Worm (Caenorhabditis elegans): ENCODE results near the gene srsx-29.

srsx-29 gene

DNA sequence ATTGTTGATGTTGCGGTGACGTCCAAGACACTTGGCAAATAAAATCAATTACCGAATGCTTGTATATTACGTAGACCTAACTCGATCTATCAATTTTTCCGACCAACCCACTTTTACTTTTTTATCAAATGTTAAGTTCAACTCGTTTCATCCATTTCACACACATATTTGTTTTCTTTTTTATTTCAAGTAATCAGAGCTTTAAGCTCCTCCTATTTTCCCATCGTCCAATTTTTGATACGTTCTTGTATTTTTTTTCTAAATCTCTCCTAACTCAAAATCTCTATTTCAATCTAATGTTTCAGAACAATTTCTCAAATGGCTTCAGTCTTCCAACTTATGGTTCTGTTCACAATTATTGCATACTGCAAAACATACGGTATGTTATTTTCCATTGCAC, 43.6 kb downstream of the srsx-29 start, which contains the start of gene ZK856.6:
ZK856.6 (plus strand) TSS at position 301 of the 400 bp plus-strand sequence.
- TF ChIP-seq lin-11 (tag; optimal IDR thresholded peaks at IDR 0.05) (no peak), lin-13 (GFP tag; optimal IDR thresholded peaks at IDR 0.05) (no peak), nhr-21 (tag; optimal IDR thresholded peaks at IDR 0.05) (no peak), egl-27 (tag; optimal IDR thresholded peaks at IDR 0.05) (no peak), F13H6.1 (tag; optimal IDR thresholded peaks at IDR 0.05) (no peak)

DNA sequence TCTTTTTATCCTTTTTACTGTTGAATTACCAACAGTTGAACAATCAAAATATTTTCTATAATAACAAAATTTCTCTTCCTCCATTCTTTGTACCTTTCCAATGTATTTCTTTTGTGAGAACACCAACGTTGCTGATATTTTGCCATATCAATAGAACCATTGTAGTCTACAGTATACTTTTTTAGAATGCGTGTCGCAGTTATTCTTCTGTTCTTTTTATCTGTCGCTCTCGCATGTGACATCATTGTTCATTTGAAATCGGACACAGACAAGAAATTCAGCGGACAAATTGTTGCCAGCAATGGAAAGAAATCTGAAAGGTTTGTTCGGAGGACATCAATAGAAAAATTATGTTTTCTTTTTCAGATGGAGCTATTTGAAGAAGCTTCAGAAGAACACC, 47.1 kb downstream of the srsx-29 start, which contains the start of gene ZK856.7:
ZK856.7 (plus strand) TSS at position 186 of the 400 bp plus-strand sequence.
- peak; percentile 37 for TF ChIP-seq crh-2 (tag; optimal IDR thresholded peaks at IDR 0.05)
- TF ChIP-seq ceh-16 (tag; optimal IDR thresholded peaks at IDR 0.05) = no peak
- peak; percentile 25 for TF ChIP-seq nhr-25 (tag; optimal IDR thresholded peaks at IDR 0.05)
- TF ChIP-seq lsy-2 (tag; optimal IDR thresholded peaks at IDR 0.05) = peak in 1 of 2 experiments; percentile 11
- no peak for TF ChIP-seq elt-3 (tag; optimal IDR thresholded peaks at IDR 0.05)

DNA sequence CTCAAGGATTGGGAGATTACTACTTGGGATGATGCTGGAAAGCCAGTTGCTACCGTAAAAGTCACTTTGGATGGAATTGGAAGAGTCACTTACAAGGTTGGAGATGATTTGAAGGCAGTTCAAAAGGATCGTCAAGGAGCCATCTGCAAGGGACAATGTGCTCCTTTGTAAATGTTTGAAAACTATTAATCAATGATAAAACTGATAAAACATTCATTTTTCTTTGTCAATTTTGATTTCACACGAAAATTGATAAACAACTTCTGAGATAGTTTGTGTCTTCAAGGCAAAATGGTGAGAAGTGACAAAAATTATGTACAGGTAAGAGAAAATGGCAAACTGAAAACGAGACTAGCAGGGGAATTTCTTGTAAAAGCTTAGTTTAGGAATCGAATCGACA, 47.5 kb downstream of the srsx-29 start:
- TF ChIP-seq elt-3 (tag; optimal IDR thresholded peaks at IDR 0.05) = no peak
- TF ChIP-seq nhr-25 (tag; optimal IDR thresholded peaks at IDR 0.05) = no peak
- TF ChIP-seq ztf-11 (tag; optimal IDR thresholded peaks at IDR 0.05) = no peak
- no peak for TF ChIP-seq lin-39 (tag; optimal IDR thresholded peaks at IDR 0.05)
- TF ChIP-seq nhr-21 (tag; optimal IDR thresholded peaks at IDR 0.05) = no peak
- no peak for TF ChIP-seq crh-2 (tag; optimal IDR thresholded peaks at IDR 0.05)
- TF ChIP-seq snpc-4 (tag; optimal IDR thresholded peaks at IDR 0.05) = no peak
- TF ChIP-seq nhr-77 (tag; optimal IDR thresholded peaks at IDR 0.05) = no peak
- no peak for TF ChIP-seq lin-13 (GFP tag; optimal IDR thresholded peaks at IDR 0.05)
- no peak for TF ChIP-seq elt-1 (tag; optimal IDR thresholded peaks at IDR 0.05)
- no peak for TF ChIP-seq sma-9 (GFP tag; optimal IDR thresholded peaks at IDR 0.05)
- no peak for TF ChIP-seq sma-9 (tag; optimal IDR thresholded peaks at IDR 0.05)
- TF ChIP-seq gmeb-1 (tag; optimal IDR thresholded peaks at IDR 0.05) = no peak
- TF ChIP-seq ceh-82 (tag; optimal IDR thresholded peaks at IDR 0.05) = no peak
- TF ChIP-seq ZK546.5 (tag; optimal IDR thresholded peaks at IDR 0.05) = no peak
- TF ChIP-seq egl-27 (tag; optimal IDR thresholded peaks at IDR 0.05) = no peak
- no peak for TF ChIP-seq Y55F3AM.14 (GFP tag; optimal IDR thresholded peaks at IDR 0.05)
- no peak for TF ChIP-seq mdl-1 (tag; optimal IDR thresholded peaks at IDR 0.05)
- TF ChIP-seq ama-1 (optimal IDR thresholded peaks at IDR 0.05) = no peak
- TF ChIP-seq lsy-2 (tag; optimal IDR thresholded peaks at IDR 0.05) = no peak
- no peak for TF ChIP-seq unc-39 (tag; optimal IDR thresholded peaks at IDR 0.05)

DNA sequence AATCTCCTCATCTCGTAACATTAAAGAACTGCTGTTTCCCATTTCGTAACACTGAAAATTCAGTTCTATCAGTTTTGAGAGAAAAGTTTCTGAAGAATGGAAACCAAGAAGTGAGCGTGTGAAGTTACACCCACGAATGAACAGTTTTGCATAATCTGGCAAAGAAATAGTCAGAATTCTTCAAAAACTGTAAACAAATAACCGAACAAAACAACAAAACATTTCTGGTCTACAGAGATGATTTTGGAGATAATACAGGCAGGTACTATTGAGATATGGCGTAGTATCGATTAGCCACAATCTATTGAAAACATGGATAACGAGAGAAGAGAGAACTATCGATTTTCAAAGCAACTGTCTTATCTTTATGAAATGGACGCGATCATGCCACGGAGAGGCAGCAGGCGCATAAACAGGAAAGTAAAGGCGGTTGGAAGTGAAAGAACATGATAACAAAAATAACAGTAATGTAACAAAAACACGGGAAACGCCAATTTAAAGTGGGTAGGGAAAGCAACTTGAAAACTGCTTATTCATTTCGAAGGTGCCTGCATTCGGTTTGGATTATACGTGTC, 48.7 kb downstream of the srsx-29 start, which contains the start of gene chpf-1:
chpf-1 (minus strand) TSS at position 51 of the 575 bp plus-strand sequence.
- TF ChIP-seq ZK546.5 (tag; optimal IDR thresholded peaks at IDR 0.05) = no peak
- TF ChIP-seq gmeb-1 (tag; optimal IDR thresholded peaks at IDR 0.05) = no peak
- no peak for TF ChIP-seq nhr-237 (tag; optimal IDR thresholded peaks at IDR 0.05)
- TF ChIP-seq unc-55 (GFP tag; optimal IDR thresholded peaks at IDR 0.05) = no peak
- no peak for TF ChIP-seq R02D3.7 (tag; optimal IDR thresholded peaks at IDR 0.05)
- no peak for TF ChIP-seq zag-1 (tag; optimal IDR thresholded peaks at IDR 0.05)
- TF ChIP-seq nhr-21 (tag; optimal IDR thresholded peaks at IDR 0.05) = no peak
- TF ChIP-seq unc-39 (tag; optimal IDR thresholded peaks at IDR 0.05) = no peak
- peak; percentile 2 for TF ChIP-seq sma-9 (GFP tag; optimal IDR thresholded peaks at IDR 0.05)
- no peak for TF ChIP-seq sma-9 (tag; optimal IDR thresholded peaks at IDR 0.05)
- no peak for TF ChIP-seq F13H6.1 (tag; optimal IDR thresholded peaks at IDR 0.05)
- no peak for TF ChIP-seq nhr-12 (tag; optimal IDR thresholded peaks at IDR 0.05)
- no peak for TF ChIP-seq ztf-4 (tag; optimal IDR thresholded peaks at IDR 0.05)
- TF ChIP-seq fos-1 (tag; optimal IDR thresholded peaks at IDR 0.05) = peak; percentile 70
- no peak for TF ChIP-seq Y55F3AM.14 (GFP tag; optimal IDR thresholded peaks at IDR 0.05)
- TF ChIP-seq ztf-1 (GFP tag; conservative IDR thresholded peaks at IDR 0.05) = no peak
- no peak for TF ChIP-seq ceh-82 (tag; optimal IDR thresholded peaks at IDR 0.05)
- TF ChIP-seq egl-27 (tag; optimal IDR thresholded peaks at IDR 0.05) = no peak
- TF ChIP-seq sem-4 (tag; optimal IDR thresholded peaks at IDR 0.05) = no peak
- TF ChIP-seq mab-5 (tag; optimal IDR thresholded peaks at IDR 0.05) = no peak
- no peak for TF ChIP-seq sma-3 (GFP tag; optimal IDR thresholded peaks at IDR 0.05)
- peak; percentile 17 for TF ChIP-seq ama-1 (optimal IDR thresholded peaks at IDR 0.05)
- no peak for TF ChIP-seq nhr-6 (tag; optimal IDR thresholded peaks at IDR 0.05)
- TF ChIP-seq crh-2 (tag; optimal IDR thresholded peaks at IDR 0.05) = peak; percentile 76
- TF ChIP-seq lin-39 (tag; optimal IDR thresholded peaks at IDR 0.05) = no peak
- no peak for TF ChIP-seq elt-3 (tag; optimal IDR thresholded peaks at IDR 0.05)
- no peak for TF ChIP-seq mdl-1 (tag; optimal IDR thresholded peaks at IDR 0.05)
- no peak for TF ChIP-seq snpc-4 (tag; optimal IDR thresholded peaks at IDR 0.05)
- no peak for TF ChIP-seq peb-1 (tag; optimal IDR thresholded peaks at IDR 0.05)
- no peak for TF ChIP-seq lin-13 (GFP tag; optimal IDR thresholded peaks at IDR 0.05)
- no peak for TF ChIP-seq nhr-77 (tag; optimal IDR thresholded peaks at IDR 0.05)
- no peak for TF ChIP-seq dmd-4 (tag; optimal IDR thresholded peaks at IDR 0.05)
- peak; percentile 14 for TF ChIP-seq nhr-129 (tag; optimal IDR thresholded peaks at IDR 0.05)
- no peak for TF ChIP-seq nhr-11 (tag; optimal IDR thresholded peaks at IDR 0.05)
- no peak for TF ChIP-seq ztf-11 (tag; optimal IDR thresholded peaks at IDR 0.05)
- TF ChIP-seq alr-1 (tag; optimal IDR thresholded peaks at IDR 0.05) = no peak
- TF ChIP-seq C34F6.9 (tag; optimal IDR thresholded peaks at IDR 0.05) = no peak
- no peak for TF ChIP-seq skn-1 (tag; optimal IDR thresholded peaks at IDR 0.05)
- TF ChIP-seq unc-62 (GFP tag; optimal IDR thresholded peaks at IDR 0.05) = no peak
- TF ChIP-seq nhr-25 (tag; optimal IDR thresholded peaks at IDR 0.05) = no peak
- peak; percentile 59 for TF ChIP-seq blmp-1 (tag; optimal IDR thresholded peaks at IDR 0.05; ENCODE audit: insufficient read depth)

All from whole organism, L2 larva.